Worm (Caenorhabditis elegans) whole organism, L3 larva: ENCODE data around the gene F32D1.3.

Experiments used
- ZK546.5 ChIP-seq: sonication (generic microtip); optimal IDR thresholded peaks from 2 replicates; lab custom pipeline; 2017; ENCODE audit warnings: missing biosample characterization, missing genetic modification characterization
- aly-2 ChIP-seq: fragments of 150-350 bp; optimal IDR thresholded peaks from 2 replicates; lab custom pipeline; 2014; ENCODE audit warnings: missing biosample characterization, missing genetic modification characterization
- ama-1 ChIP-seq: fragments of 150-350 bp; optimal IDR thresholded peaks from 2 replicates; lab custom pipeline; 2018
- ceh-16 ChIP-seq: sonication (generic microtip); optimal IDR thresholded peaks from 2 replicates; lab custom pipeline; 2017; ENCODE audit warnings: missing biosample characterization, missing genetic modification characterization
- ceh-28 ChIP-seq: fragments of 150-350 bp; optimal IDR thresholded peaks from 2 replicates; lab custom pipeline; 2014; ENCODE audit warnings: missing biosample characterization, missing genetic modification reagents, missing genetic modification characterization
- ceh-9 ChIP-seq: sonication (generic microtip); optimal IDR thresholded peaks from 2 replicates; lab custom pipeline; 2018; ENCODE audit warnings: missing biosample characterization, missing genetic modification characterization
- daf-12 ChIP-seq: fragments of 150-350 bp; optimal IDR thresholded peaks from 2 replicates; lab custom pipeline; 2014; ENCODE audit warnings: missing biosample characterization, missing genetic modification reagents, missing genetic modification characterization
- egl-27 ChIP-seq: sonication (generic microtip); optimal IDR thresholded peaks from 4 replicates; lab custom pipeline; 2017; ENCODE audit warnings: missing biosample characterization, missing genetic modification reagents, missing genetic modification characterization
- elt-1 ChIP-seq: fragments of 150-350 bp; optimal IDR thresholded peaks from 2 replicates; lab custom pipeline; 2014; ENCODE audit warnings: missing biosample characterization, missing genetic modification characterization
- elt-2 ChIP-seq: sonication (generic microtip); optimal IDR thresholded peaks from 2 replicates; lab custom pipeline; 2016; ENCODE audit warnings: missing genetic modification reagents, mild to moderate bottlenecking, missing genetic modification characterization, missing compliant biosample characterization
- elt-3 ChIP-seq, 3 experiments: fragments of 150-350 bp in 1 of 3; sonication (generic microtip) in 2 of 3; optimal IDR thresholded peaks; 2 replicates in 2 of 3; 4 replicates in 1 of 3; lab custom pipeline; 2014 to 2017; ENCODE audit warnings: missing biosample characterization in 3 of 3, missing genetic modification characterization in 3 of 3
- eor-1 ChIP-seq, 2 experiments: fragments of 150-350 bp; optimal IDR thresholded peaks; 2 replicates each; lab custom pipeline; 2014 to 2018; ENCODE audit warnings: missing biosample characterization in 2 of 2, missing genetic modification characterization in 2 of 2
- fkh-10 ChIP-seq: sonication (generic microtip); optimal IDR thresholded peaks from 2 replicates; lab custom pipeline; 2017; ENCODE audit warnings: missing biosample characterization, missing genetic modification reagents, missing genetic modification characterization
- fos-1 ChIP-seq: fragments of 150-350 bp; optimal IDR thresholded peaks from 2 replicates; lab custom pipeline; 2014; ENCODE audit warnings: missing biosample characterization, missing genetic modification characterization
- jun-1 ChIP-seq: fragments of 150-350 bp; optimal IDR thresholded peaks from 2 replicates; lab custom pipeline; 2014; ENCODE audit warnings: missing biosample characterization, missing genetic modification reagents, missing genetic modification characterization
- lin-15B ChIP-seq: fragments of 150-350 bp; optimal IDR thresholded peaks from 2 replicates; lab custom pipeline; 2014; ENCODE audit warnings: missing biosample characterization, missing genetic modification characterization
- lin-39 ChIP-seq: fragments of 150-350 bp; optimal IDR thresholded peaks from 2 replicates; lab custom pipeline; 2018; ENCODE audit warnings: missing biosample characterization, missing genetic modification reagents, missing genetic modification characterization
- lsy-12 ChIP-seq: sonication (generic microtip); optimal IDR thresholded peaks from 2 replicates; lab custom pipeline; 2016; ENCODE audit warnings: mild to moderate bottlenecking, missing genetic modification characterization, missing compliant biosample characterization
- mdl-1 ChIP-seq: fragments of 150-350 bp; optimal IDR thresholded peaks from 2 replicates; lab custom pipeline; 2014; ENCODE audit warnings: missing biosample characterization, missing genetic modification characterization
- nfya-1 ChIP-seq: sonication (generic microtip); optimal IDR thresholded peaks from 2 replicates; lab custom pipeline; 2017; ENCODE audit warnings: missing genetic modification characterization, mild to moderate bottlenecking, missing compliant biosample characterization, antibody characterized with exemption, moderate library complexity; ENCODE audit not compliant: insufficient read depth
- nhr-11 ChIP-seq: fragments of 150-350 bp; optimal IDR thresholded peaks from 2 replicates; lab custom pipeline; 2014; ENCODE audit warnings: missing biosample characterization, missing genetic modification characterization
- nhr-12 ChIP-seq: fragments of 150-350 bp; optimal IDR thresholded peaks from 2 replicates; lab custom pipeline; 2014; ENCODE audit warnings: missing biosample characterization, missing genetic modification characterization
- nhr-237 ChIP-seq: fragments of 150-350 bp; optimal IDR thresholded peaks from 2 replicates; lab custom pipeline; 2014; ENCODE audit warnings: missing biosample characterization, missing genetic modification characterization
- nhr-25 ChIP-seq: sonication (generic microtip); optimal IDR thresholded peaks from 2 replicates; lab custom pipeline; 2017; ENCODE audit warnings: missing biosample characterization, missing genetic modification characterization
- nhr-28 ChIP-seq: fragments of 150-350 bp; optimal IDR thresholded peaks from 2 replicates; lab custom pipeline; 2014; ENCODE audit warnings: missing biosample characterization, missing genetic modification characterization
- nhr-43 ChIP-seq: sonication (generic microtip); optimal IDR thresholded peaks from 2 replicates; lab custom pipeline; 2016; ENCODE audit warnings: mild to moderate bottlenecking, missing genetic modification characterization, missing compliant biosample characterization; ENCODE audit not compliant: poor library complexity, severe bottlenecking
- nhr-76 ChIP-seq: fragments of 150-350 bp; sonication (generic microtip); optimal IDR thresholded peaks from 5 replicates; lab custom pipeline; 2014; ENCODE audit warnings: missing biosample characterization, missing genetic modification characterization
- nhr-77 ChIP-seq: fragments of 150-350 bp; optimal IDR thresholded peaks from 2 replicates; lab custom pipeline; 2014; ENCODE audit warnings: missing biosample characterization, missing genetic modification characterization
- pha-4 ChIP-seq: fragments of 150-350 bp; optimal IDR thresholded peaks from 2 replicates; lab custom pipeline; 2014; ENCODE audit warnings: missing biosample characterization, missing genetic modification reagents, missing genetic modification characterization
- pqm-1 ChIP-seq: fragments of 150-350 bp; optimal IDR thresholded peaks from 2 replicates; lab custom pipeline; 2017; ENCODE audit warnings: missing biosample characterization, missing genetic modification characterization, inconsistent platforms
- sea-2 ChIP-seq: fragments of 150-350 bp; sonication (generic microtip); optimal IDR thresholded peaks from 4 replicates; lab custom pipeline; 2014; ENCODE audit warnings: missing biosample characterization, missing genetic modification reagents, missing genetic modification characterization
- skn-1 ChIP-seq: fragments of 150-350 bp; optimal IDR thresholded peaks from 2 replicates; lab custom pipeline; 2014; ENCODE audit warnings: missing biosample characterization, missing genetic modification characterization
- snpc-4 ChIP-seq: fragments of 150-350 bp; optimal IDR thresholded peaks from 2 replicates; lab custom pipeline; 2014; ENCODE audit warnings: missing biosample characterization, missing genetic modification characterization
- ztf-11 ChIP-seq: fragments of 150-350 bp; optimal IDR thresholded peaks from 2 replicates; lab custom pipeline; 2014; ENCODE audit warnings: missing biosample characterization, missing genetic modification characterization
- ztf-4 ChIP-seq: fragments of 150-350 bp; optimal IDR thresholded peaks from 2 replicates; lab custom pipeline; 2014; ENCODE audit warnings: missing biosample characterization, missing genetic modification characterization

F32D1.3 gene

DNA sequence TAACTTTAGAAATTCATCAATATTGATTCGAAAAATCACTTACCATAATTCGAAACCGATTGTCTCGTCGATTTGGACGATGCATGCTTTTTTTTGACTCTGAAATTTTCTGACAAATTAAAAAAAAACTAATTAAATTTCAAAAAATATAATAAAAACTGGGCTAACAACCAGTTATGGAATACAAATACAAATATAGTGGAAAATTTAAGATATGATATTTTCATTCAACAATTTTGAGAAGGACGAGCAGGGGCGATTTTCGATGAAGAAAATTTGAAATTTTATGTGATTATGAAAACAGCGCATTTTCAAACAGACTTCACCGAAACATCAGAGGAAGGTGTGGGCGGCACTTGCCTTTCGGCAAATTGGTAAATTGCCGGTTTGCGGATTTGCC is 20.9 kb upstream of the F32D1.3 start, which contains the start of gene F13A2.1:
Gene F13A2.1 (minus strand): TSS at position 101 of the 400 bp plus-strand sequence.
- TF ChIP-seq nhr-28, result no peak
- TF ChIP-seq lin-39, result no peak
- TF ChIP-seq lin-15B (tag; lab: Kevin White, UChicago), result no peak
- TF ChIP-seq daf-12, result no peak
- no peak for TF ChIP-seq ama-1 (lab: Kevin White, UChicago)
- TF ChIP-seq nhr-237 (tag; lab: Kevin White, UChicago), result no peak
- TF ChIP-seq fkh-10 (GFP tag; lab: Kevin White, UChicago), result no peak
- no peak for TF ChIP-seq nfya-1
- no peak for TF ChIP-seq elt-3 (tag; optimal IDR thresholded peaks at IDR 0.05; lab: Kevin White, UChicago)
- TF ChIP-seq lsy-12 (tag; lab: Kevin White, UChicago), result no peak
- no peak for TF ChIP-seq nhr-77 (tag; lab: Kevin White, UChicago)
- no peak for TF ChIP-seq jun-1 (tag; lab: Kevin White, UChicago)
- TF ChIP-seq ztf-11 (tag; lab: Kevin White, UChicago), result no peak
- TF ChIP-seq pqm-1, result no peak
- no peak for TF ChIP-seq ZK546.5 (tag; lab: Kevin White, UChicago)
- TF ChIP-seq elt-2 (tag; lab: Kevin White, UChicago), result no peak
- no peak for TF ChIP-seq ceh-28 (tag; lab: Kevin White, UChicago)

DNA sequence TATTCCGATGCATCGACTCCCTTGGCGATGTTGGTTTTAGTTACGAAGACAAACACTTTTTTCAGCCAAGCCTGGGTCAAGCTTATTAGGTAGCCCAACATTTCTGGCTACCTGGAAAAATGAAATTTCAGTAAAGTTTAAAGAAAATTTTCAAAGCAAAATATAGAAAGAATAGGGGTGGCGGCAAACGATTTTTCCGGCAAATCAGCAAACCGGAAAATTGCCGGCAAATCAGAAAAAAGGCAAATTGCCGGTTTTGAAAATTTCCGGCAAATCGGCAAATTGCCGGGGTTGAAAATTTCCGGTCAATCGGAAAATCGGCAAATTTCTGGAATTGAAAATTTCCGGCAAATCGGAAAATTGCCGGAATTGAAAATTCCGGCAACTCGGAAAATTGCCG is 16.3 kb upstream of the F32D1.3 start, which contains the start of gene F32D1.8:
Gene F32D1.8 (minus strand): TSS at position 101 of the 400 bp plus-strand sequence.
- no peak for TF ChIP-seq mdl-1 (tag; lab: Kevin White, UChicago)
- TF ChIP-seq pha-4, result no peak
- no peak for TF ChIP-seq nhr-237 (tag; lab: Kevin White, UChicago)
- no peak for TF ChIP-seq nfya-1
- no peak for TF ChIP-seq fos-1 (tag; lab: Kevin White, UChicago)
- no peak for TF ChIP-seq nhr-76

DNA sequence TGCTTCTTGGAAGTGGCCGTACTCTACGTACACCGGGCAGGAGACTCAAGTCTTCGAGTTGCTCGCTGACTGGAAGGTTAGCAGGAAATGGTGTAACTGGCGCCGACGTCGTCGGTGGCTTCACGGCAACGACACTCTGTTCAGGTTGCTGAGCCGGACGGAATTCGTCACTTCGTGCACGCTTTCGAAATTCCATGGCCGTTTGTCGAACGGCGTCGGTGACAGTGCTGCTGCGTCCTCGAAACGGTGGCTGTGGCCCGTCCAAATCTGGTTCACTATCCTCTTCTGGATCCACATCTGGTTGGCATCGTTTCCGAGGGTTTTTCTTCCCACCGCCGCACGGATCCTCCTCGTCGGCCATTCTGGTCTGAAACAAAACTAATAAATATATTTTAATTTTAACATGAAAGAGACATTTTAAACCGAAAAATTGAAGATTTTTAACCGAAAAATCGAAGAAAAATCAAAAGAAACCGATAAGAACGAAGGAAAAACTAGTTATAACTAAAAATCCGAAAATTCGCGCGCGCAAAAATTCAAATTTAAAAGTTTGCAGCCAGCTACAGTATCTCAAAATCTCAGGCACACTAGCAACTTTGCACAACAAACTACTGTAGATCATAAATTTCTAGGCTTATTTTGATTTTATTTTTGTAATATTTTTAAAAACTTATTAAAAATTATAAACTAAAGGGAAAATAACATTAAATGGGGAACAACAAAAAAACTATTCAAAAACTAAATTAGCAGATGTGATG is 14.6 kb upstream of the F32D1.3 start, which contains the start of gene F32D1.7:
Gene F32D1.7 (minus strand): TSS at position 367 of the 758 bp plus-strand sequence.
- TF ChIP-seq lsy-12 (tag; lab: Kevin White, UChicago), result no peak
- no peak for TF ChIP-seq nhr-76
- no peak for TF ChIP-seq ceh-16 (tag; lab: Kevin White, UChicago)
- TF ChIP-seq elt-1 (tag; lab: Kevin White, UChicago), result no peak
- TF ChIP-seq nhr-12 (tag; lab: Kevin White, UChicago), result no peak
- no peak for TF ChIP-seq ZK546.5 (tag; lab: Kevin White, UChicago)
- TF ChIP-seq pqm-1, result no peak
- TF ChIP-seq elt-3 (tag; optimal IDR thresholded peaks at IDR 0.05; lab: Kevin White, UChicago), result no peak
- no peak for TF ChIP-seq egl-27 (tag; lab: Kevin White, UChicago)
- no peak for TF ChIP-seq aly-2 (tag; lab: Kevin White, UChicago)
- no peak for TF ChIP-seq nhr-11 (tag; lab: Kevin White, UChicago)
- TF ChIP-seq ztf-4 (tag; lab: Kevin White, UChicago), result no peak
- no peak for TF ChIP-seq nhr-77 (tag; lab: Kevin White, UChicago)
- no peak for TF ChIP-seq nfya-1
- TF ChIP-seq snpc-4, result no peak
- TF ChIP-seq lin-39, result no peak
- no peak for TF ChIP-seq fos-1 (tag; lab: Kevin White, UChicago)
- no peak for TF ChIP-seq sea-2 (GFP tag; lab: Kevin White, UChicago)
- no peak for TF ChIP-seq mdl-1 (tag; lab: Kevin White, UChicago)
- TF ChIP-seq, all 47 proteins: peak for 0

DNA sequence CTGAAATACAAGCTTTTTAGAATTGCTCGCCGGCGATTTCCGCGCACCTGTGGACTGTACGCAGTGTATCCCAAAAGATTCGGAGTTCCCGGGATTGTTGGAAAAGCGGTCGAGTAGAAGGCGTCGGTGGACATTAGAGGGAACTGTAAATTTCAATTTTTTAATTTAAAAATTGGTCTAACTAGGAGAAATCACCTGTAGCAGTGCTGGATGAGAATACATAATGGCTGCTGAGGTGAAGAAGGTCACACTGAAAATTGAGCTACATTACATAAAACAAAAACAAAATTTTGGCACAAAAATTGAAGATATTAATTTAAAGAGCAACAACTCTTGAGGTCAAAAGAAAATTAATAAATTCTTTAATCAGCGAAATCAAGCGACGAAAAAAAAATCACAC is 13.3 kb upstream of the F32D1.3 start, which contains the start of gene neg-1:
Gene neg-1 (minus strand): TSS at position 250 of the 400 bp plus-strand sequence.
- TF ChIP-seq elt-3 (tag; optimal IDR thresholded peaks at IDR 0.05; lab: Kevin White, UChicago) (no peak), aly-2 (tag; lab: Kevin White, UChicago) (no peak), lin-39 (no peak), nhr-43 (tag; lab: Kevin White, UChicago) (no peak), ceh-16 (tag; lab: Kevin White, UChicago) (no peak), ceh-9 (tag; lab: Kevin White, UChicago) (no peak), nhr-25 (tag; lab: Kevin White, UChicago) (no peak), nhr-11 (tag; lab: Kevin White, UChicago) (no peak), jun-1 (tag; lab: Kevin White, UChicago) (no peak), egl-27 (tag; lab: Kevin White, UChicago) (no peak), eor-1 (tag; optimal IDR thresholded peaks at IDR 0.05; lab: Kevin White, UChicago) (no peak), nfya-1 (no peak), ztf-11 (tag; lab: Kevin White, UChicago) (no peak), skn-1 (no peak)
